Fruit fly (Drosophila melanogaster): Measurements from ENCODE around the gene Sld5.

DNA sequence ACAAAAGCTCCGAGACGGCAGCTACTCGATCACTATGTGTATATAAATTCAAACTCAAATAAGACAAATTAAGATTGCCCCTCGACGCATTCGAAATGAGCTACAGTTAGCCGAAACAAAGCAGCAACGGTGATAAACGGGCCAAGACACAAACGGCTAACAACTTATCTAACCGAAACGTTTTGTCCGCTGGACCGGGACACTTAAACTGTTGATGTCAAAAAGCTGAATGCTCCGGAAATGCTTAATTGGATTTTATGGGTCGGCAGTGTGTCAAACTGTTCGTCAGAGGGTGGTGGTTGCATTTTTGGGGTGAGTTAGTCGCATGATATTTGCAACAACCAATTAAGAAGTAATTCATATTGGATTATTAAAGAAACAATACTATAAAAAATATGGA lies 49.0 kb downstream of the Sld5 start:
- TF ChIP-seq D1 (tag; optimal IDR thresholded peaks at IDR 0.05) (no peak), Pif1A (GFP tag; optimal IDR thresholded peaks at IDR 0.05) (no peak), CG34367 (tag; optimal IDR thresholded peaks at IDR 0.05) (no peak), fd96Ca (GFP tag; IDR thresholded peaks at IDR 0.05) (no peak), CG8159 (tag; optimal IDR thresholded peaks at IDR 0.05) (no peak)

Measured in whole organism, pupa.